Worm (Caenorhabditis elegans) whole organism, young adult: Measurements from ENCODE around the gene F09F9.1.

Experiments
- C06A6.2 ChIP-seq: fragments of 200-800 bp; sonication (Bioruptor generic); conservative IDR thresholded peaks from 2 replicates; pipeline ENCODE4 v1.3.6; 2022; ENCODE audit warnings: missing genetic modification characterization, missing compliant biosample characterization
- F49E8.2 ChIP-seq: sonication (generic microtip); optimal IDR thresholded peaks from 3 replicates; lab custom pipeline; 2017; ENCODE audit warnings: missing genetic modification characterization, mild to moderate bottlenecking, missing compliant biosample characterization, antibody characterized with exemption, moderate library complexity; ENCODE audit not compliant: insufficient read depth
- Y53G8AR.9 ChIP-seq: fragments of 200-800 bp; sonication (Bioruptor generic); conservative IDR thresholded peaks from 2 replicates; pipeline ENCODE4 v1.3.6; 2022; ENCODE audit warnings: missing genetic modification reagents, missing genetic modification characterization, missing compliant biosample characterization
- ZK185.1 ChIP-seq: sonication (generic microtip); optimal IDR thresholded peaks from 2 replicates; lab custom pipeline; 2016; ENCODE audit warnings: mild to moderate bottlenecking, missing genetic modification characterization, missing compliant biosample characterization; ENCODE audit not compliant: poor library complexity, severe bottlenecking
- ama-1 ChIP-seq, 3 experiments: fragments of 150-350 bp in 1 of 3; sonication (generic microtip) in 2 of 3; optimal IDR thresholded peaks; 2 replicates each; lab custom pipeline; 2014 to 2018; ENCODE audit warnings: missing biosample characterization in 2 of 3, missing genetic modification characterization in 2 of 3, missing genetic modification reagents in 2 of 3
- ccch-3 ChIP-seq: fragments of 200-800 bp; sonication (Bioruptor generic); optimal IDR thresholded peaks from 2 replicates; lab custom pipeline; 2018; ENCODE audit warnings: mild to moderate bottlenecking, missing genetic modification characterization, missing compliant biosample characterization
- ceh-79 ChIP-seq: sonication (generic microtip); optimal IDR thresholded peaks from 2 replicates; lab custom pipeline; 2017; ENCODE audit warnings: mild to moderate bottlenecking, missing genetic modification characterization, missing compliant biosample characterization
- ceh-91 ChIP-seq: fragments of 200-800 bp; sonication (Bioruptor generic); IDR thresholded peaks from 2 replicates; pipeline ENCODE4 v1.3.6; 2022; ENCODE audit warnings: missing genetic modification reagents, missing genetic modification characterization, missing compliant biosample characterization
- sdz-38 ChIP-seq: sonication (generic microtip); optimal IDR thresholded peaks from 2 replicates; lab custom pipeline; 2016; ENCODE audit warnings: missing genotype, missing genetic modification characterization, missing compliant biosample characterization
- snpc-4 ChIP-seq, 5 experiments: fragments of 150-350 bp in 1 of 5; sonication (generic microtip) in 4 of 5; optimal IDR thresholded peaks; 2 replicates each; lab custom pipeline; 2014 to 2018; ENCODE audit warnings: missing genetic modification characterization in 5 of 5, missing biosample characterization in 3 of 5, antibody characterized with exemption in 2 of 5, mild to moderate bottlenecking in 2 of 5, missing compliant biosample characterization in 2 of 5, missing genotype in 2 of 5, moderate library complexity in 2 of 5, missing genetic modification reagents in 1 of 5
- tbx-9 ChIP-seq: sonication (generic microtip); optimal IDR thresholded peaks from 2 replicates; lab custom pipeline; 2016; ENCODE audit warnings: borderline replicate concordance, missing genetic modification characterization, inconsistent platforms, missing compliant biosample characterization
- unc-62 ChIP-seq: fragments of 150-350 bp; optimal IDR thresholded peaks from 2 replicates; lab custom pipeline; 2014; ENCODE audit warnings: missing biosample characterization, missing genetic modification reagents, missing genetic modification characterization
- ztf-18 ChIP-seq: sonication (generic microtip); optimal IDR thresholded peaks from 2 replicates; lab custom pipeline; 2016; ENCODE audit warnings: missing genotype, mild to moderate bottlenecking, missing genetic modification characterization, missing compliant biosample characterization
- ztf-26 ChIP-seq: sonication (generic microtip); optimal IDR thresholded peaks from 2 replicates; lab custom pipeline; 2017; ENCODE audit warnings: missing genetic modification characterization, missing compliant biosample characterization

- TF ChIP-seq tbx-9 (no peak), ama-1 (optimal IDR thresholded peaks at IDR 0.05; lab: Kevin White, UChicago) (no peak), ama-1 (GFP tag; optimal IDR thresholded peaks at IDR 0.05; lab: Kevin White, UChicago) (no peak), ceh-79 (tag; lab: Kevin White, UChicago) (no peak), ztf-26 (tag; lab: Kevin White, UChicago) (no peak), ccch-3 (GFP tag; lab: Kevin White, UChicago) (no peak), F49E8.2 (tag; lab: Kevin White, UChicago) (no peak), snpc-4 (GFP tag; optimal IDR thresholded peaks at IDR 0.05; lab: Kevin White, UChicago) (no peak), snpc-4 (tag; optimal IDR thresholded peaks at IDR 0.05; lab: Kevin White, UChicago) (no peak), ZK185.1 (tag; lab: Kevin White, UChicago) (no peak), unc-62 (GFP tag; lab: Kevin White, UChicago) (no peak), Y53G8AR.9 (no peak), ztf-18 (tag; lab: Kevin White, UChicago) (no peak), sdz-38 (tag; lab: Kevin White, UChicago) (no peak), C06A6.2 (GFP tag; lab: Robert Waterston, UW) (no peak), ceh-91 (GFP tag; lab: Robert Waterston, UW) (no peak)
Observed at ce11 chrX:4111416-4111815, 3.7 kb upstream of the F09F9.1 start, which contains the start of gene F09F9.2.
